Worm (Caenorhabditis elegans) whole organism, L3 larva: ENCODE results near the gene vps-52.

Source experiments
- ZK546.5 ChIP-seq: sonication (generic microtip); optimal IDR thresholded peaks from 2 replicates; lab custom pipeline; 2017; ENCODE audit warnings: missing biosample characterization, missing genetic modification characterization
- ceh-9 ChIP-seq: sonication (generic microtip); optimal IDR thresholded peaks from 2 replicates; lab custom pipeline; 2018; ENCODE audit warnings: missing biosample characterization, missing genetic modification characterization
- elt-3 ChIP-seq, 3 experiments: fragments of 150-350 bp in 1 of 3; sonication (generic microtip) in 2 of 3; optimal IDR thresholded peaks; 2 replicates in 2 of 3; 4 replicates in 1 of 3; lab custom pipeline; 2014 to 2017; ENCODE audit warnings: missing biosample characterization in 3 of 3, missing genetic modification characterization in 3 of 3
- lin-39 ChIP-seq: fragments of 150-350 bp; optimal IDR thresholded peaks from 2 replicates; lab custom pipeline; 2018; ENCODE audit warnings: missing biosample characterization, missing genetic modification reagents, missing genetic modification characterization
- nhr-11 ChIP-seq: fragments of 150-350 bp; optimal IDR thresholded peaks from 2 replicates; lab custom pipeline; 2014; ENCODE audit warnings: missing biosample characterization, missing genetic modification characterization
- unc-62 ChIP-seq: fragments of 150-350 bp; sonication (generic microtip); optimal IDR thresholded peaks from 4 replicates; lab custom pipeline; 2014; ENCODE audit warnings: missing biosample characterization, missing genetic modification reagents, missing genetic modification characterization

- TF ChIP-seq ZK546.5 (tag; lab: Kevin White, UChicago) = no peak
- TF ChIP-seq elt-3 (tag; optimal IDR thresholded peaks at IDR 0.05; lab: Kevin White, UChicago) = no peak
- no peak for TF ChIP-seq lin-39 (tag; lab: Kevin White, UChicago)
- TF ChIP-seq unc-62 (GFP tag; lab: Kevin White, UChicago) = no peak
- TF ChIP-seq nhr-11 = no peak
- TF ChIP-seq ceh-9 (tag; lab: Kevin White, UChicago) = no peak
These were observed 41.3 kb upstream of the vps-52 start for ce11 chrX:7523799-7524198.
